Worm (Caenorhabditis elegans): ENCODE measurements around the gene fipr-19.

Gene fipr-19

ce11 chrIII:7498346-7498745 is 39.6 kb upstream of the fipr-19 start (continued):
- TF ChIP-seq ZK185.1 (tag; optimal IDR thresholded peaks at IDR 0.05; ENCODE audit: poor library complexity, severe bottlenecking) (peak; percentile 58), C06A6.2 (GFP tag; conservative IDR thresholded peaks at IDR 0.05) (no peak), repo-1 (tag; optimal IDR thresholded peaks at IDR 0.05) (peak; percentile 53), attf-5 (GFP tag; optimal IDR thresholded peaks at IDR 0.05) (peak; percentile 93), snpc-4 (GFP tag; optimal IDR thresholded peaks at IDR 0.05) (peak; percentile 14), snpc-4 (tag; optimal IDR thresholded peaks at IDR 0.05) (peak; percentile 45 to 73 (median 62)), atf-7 (tag; optimal IDR thresholded peaks at IDR 0.05) (peak; percentile 51), bed-2 (GFP tag; IDR thresholded peaks at IDR 0.05) (no peak), unc-62 (GFP tag; optimal IDR thresholded peaks at IDR 0.05) (peak; percentile 8), rec-8 (tag; optimal IDR thresholded peaks at IDR 0.05) (no peak), ztf-26 (tag; optimal IDR thresholded peaks at IDR 0.05) (peak; percentile 52), efl-1 (GFP tag; optimal IDR thresholded peaks at IDR 0.05) (peak; percentile 87), let-607 (tag; optimal IDR thresholded peaks at IDR 0.05) (peak; percentile 96), Y53G8AR.9 (GFP tag; conservative IDR thresholded peaks at IDR 0.05) (peak; percentile 66; the same call in 1 of the 2 replicates), die-1 (tag; optimal IDR thresholded peaks at IDR 0.05) (peak; percentile 30), sea-2 (GFP tag; IDR thresholded peaks at IDR 0.05) (no peak), rcor-1 (GFP tag; IDR thresholded peaks at IDR 0.05) (peak; percentile 75), B0336.3 (GFP tag; IDR thresholded peaks at IDR 0.05) (peak; percentile 61; the same call in 1 of the 2 replicates)

ce11 chrIII:7497782-7498266 is 39.1 kb upstream of the fipr-19 start, which contains the start of gene cgh-1:
Gene cgh-1, minus strand, starts transcription at chrIII:7497832.
- TF ChIP-seq Y67H2A.10 (GFP tag; conservative IDR thresholded peaks at IDR 0.05) (no peak), snpc-1.1 (tag; optimal IDR thresholded peaks at IDR 0.05; ENCODE audit: insufficient read depth) (no peak), nhr-27 (tag; optimal IDR thresholded peaks at IDR 0.05) (no peak), lsy-27 (tag; optimal IDR thresholded peaks at IDR 0.05; ENCODE audit: borderline replicate concordance, insufficient read depth) (no peak), madf-10 (tag; optimal IDR thresholded peaks at IDR 0.05) (no peak), F55B11.4 (tag; optimal IDR thresholded peaks at IDR 0.05; ENCODE audit: borderline replicate concordance, insufficient read depth) (no peak), pbrm-1 (GFP tag; IDR thresholded peaks at IDR 0.05) (0 out of 2 replicates have a peak, but pooled peaks have one; percentile 15), K12H6.12 (tag; optimal IDR thresholded peaks at IDR 0.05) (no peak), dpff-1 (tag; optimal IDR thresholded peaks at IDR 0.05) (no peak), nhr-120 (GFP tag; IDR thresholded peaks at IDR 0.05) (no peak), Y53F4B.3 (GFP tag; IDR thresholded peaks at IDR 0.05) (no peak), let-607 (tag; optimal IDR thresholded peaks at IDR 0.05) (no peak), cebp-2 (GFP tag; IDR thresholded peaks at IDR 0.05) (no peak), F49E8.2 (tag; optimal IDR thresholded peaks at IDR 0.05; ENCODE audit: insufficient read depth) (no peak), akir-1 (GFP tag; optimal IDR thresholded peaks at IDR 0.05) (no peak), gei-17 (GFP tag; optimal IDR thresholded peaks at IDR 0.05) (no peak), F22D6.2 (tag; optimal IDR thresholded peaks at IDR 0.05) (no peak), madf-6 (GFP tag; IDR thresholded peaks at IDR 0.05) (no peak; the same call in 1 of the 2 replicates), sptf-2 (GFP tag; optimal IDR thresholded peaks at IDR 0.05) (no peak), Y95B8A.8 (GFP tag; IDR thresholded peaks at IDR 0.05) (no peak), sdz-38 (tag; optimal IDR thresholded peaks at IDR 0.05) (no peak), mxl-1 (tag; optimal IDR thresholded peaks at IDR 0.05) (no peak), ceh-79 (tag; optimal IDR thresholded peaks at IDR 0.05) (no peak), zfh-2 (GFP tag; conservative IDR thresholded peaks at IDR 0.05) (no peak), efl-1 (GFP tag; optimal IDR thresholded peaks at IDR 0.05) (no peak), nfyb-1 (GFP tag; IDR thresholded peaks at IDR 0.05) (peak; percentile 15; the same call in 1 of the 2 replicates), ztf-26 (tag; optimal IDR thresholded peaks at IDR 0.05) (no peak), ceh-100 (GFP tag; IDR thresholded peaks at IDR 0.05) (no peak), lsl-1 (GFP tag; optimal IDR thresholded peaks at IDR 0.05) (peak; percentile 7), B0019.2 (GFP tag; conservative IDR thresholded peaks at IDR 0.05) (no peak), tbp1 (GFP tag; optimal IDR thresholded peaks at IDR 0.05) (peak; percentile 15), snpc-1.3 (tag; optimal IDR thresholded peaks at IDR 0.05; ENCODE audit: insufficient read depth) (no peak)

Measured in whole organism, young adult.